Fruit fly (Drosophila melanogaster) S2 (cell line): ENCODE measurements around the gene His2Av.

Experiments
- CG8478 ChIP-seq: fragments of >200 bp; optimal IDR thresholded peaks from 2 replicates; lab custom pipeline; 2018
- CTCF ChIP-seq, 2 experiments: fragments of >200 bp; optimal IDR thresholded peaks; 2 replicates each; lab custom pipeline; 2018

DNA sequence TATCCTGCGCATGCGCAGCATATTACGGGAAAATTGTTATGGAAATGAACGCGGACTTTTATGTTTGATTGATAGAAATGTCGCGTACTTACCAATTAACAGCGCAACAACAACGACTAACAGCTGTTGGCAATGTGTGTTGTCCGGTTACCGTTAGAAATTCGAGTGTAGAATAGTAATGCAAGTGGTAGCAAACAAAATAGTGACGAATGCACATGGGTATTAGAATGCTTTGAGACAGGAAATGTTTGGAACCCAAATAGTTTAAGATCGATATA lies 16.2 kb downstream of the His2Av start:
- no peak for TF ChIP-seq CTCF (optimal IDR thresholded peaks at IDR 0.05; lab: Kevin White, UChicago)
- no peak for TF ChIP-seq CG8478
